Worm (Caenorhabditis elegans) whole organism, L4 larva: Measurements from ENCODE around the gene sri-24.

ENCODE experiments used
- D1046.2 ChIP-seq: fragments of 200-800 bp; sonication (Bioruptor generic); IDR thresholded peaks from 2 replicates; pipeline ENCODE4 v1.3.6; 2022; ENCODE audit warnings: missing genetic modification characterization, missing compliant biosample characterization
- F10B5.3 ChIP-seq: sonication (generic microtip); optimal IDR thresholded peaks from 2 replicates; lab custom pipeline; 2016; ENCODE audit warnings: mild to moderate bottlenecking, missing genetic modification characterization, missing compliant biosample characterization
- Y105C5A.15 ChIP-seq: fragments of 200-800 bp; sonication (Bioruptor generic); IDR thresholded peaks from 2 replicates; pipeline ENCODE4 v1.3.6; 2022; ENCODE audit warnings: missing genetic modification characterization, missing compliant biosample characterization
- Y48G9A.11 ChIP-seq: fragments of 200-800 bp; sonication (Bioruptor generic); IDR thresholded peaks from 2 replicates; pipeline ENCODE4 v1.3.6; 2022; ENCODE audit warnings: missing genetic modification reagents, missing genetic modification characterization, missing compliant biosample characterization
- ZK546.5 ChIP-seq, 2 experiments: sonication (generic microtip); optimal IDR thresholded peaks; 2 replicates each; lab custom pipeline; 2017; ENCODE audit warnings: missing biosample characterization in 2 of 2, missing genetic modification characterization in 2 of 2
- aha-1 ChIP-seq: fragments of 150-350 bp; peaks from one replicate; lab custom pipeline; 2014; ENCODE audit warnings: missing biosample characterization, missing genetic modification characterization
- ceh-20 ChIP-seq: fragments of 200-800 bp; sonication (Bioruptor generic); IDR thresholded peaks from 2 replicates; pipeline ENCODE4 v1.3.6; 2022; ENCODE audit warnings: missing genetic modification reagents, missing genetic modification characterization, missing compliant biosample characterization
- ceh-32 ChIP-seq: sonication (generic microtip); optimal IDR thresholded peaks from 2 replicates; lab custom pipeline; 2016; ENCODE audit warnings: mild to moderate bottlenecking, missing genetic modification characterization, missing compliant biosample characterization; ENCODE audit not compliant: poor library complexity
- cey-2 ChIP-seq: sonication (generic microtip); optimal IDR thresholded peaks from 3 replicates; lab custom pipeline; 2017; ENCODE audit warnings: missing genetic modification characterization, mild to moderate bottlenecking, missing compliant biosample characterization, antibody characterized with exemption, borderline replicate concordance; ENCODE audit not compliant: insufficient read depth
- daf-12 ChIP-seq: fragments of 150-350 bp; optimal IDR thresholded peaks from 2 replicates; lab custom pipeline; 2014; ENCODE audit warnings: missing biosample characterization, missing genetic modification reagents, missing genetic modification characterization
- daf-16 ChIP-seq, 3 experiments: sonication (generic microtip); optimal IDR thresholded peaks; 2 replicates each; lab custom pipeline; 2016 to 2017; ENCODE audit warnings: missing genetic modification characterization in 3 of 3, missing genetic modification reagents in 3 of 3, mild to moderate bottlenecking in 2 of 3, missing compliant biosample characterization in 2 of 3, missing biosample characterization in 1 of 3, moderate library complexity in 1 of 3
- daf-19 ChIP-seq: fragments of 200-800 bp; sonication (Bioruptor generic); conservative IDR thresholded peaks from 2 replicates; pipeline ENCODE4 v1.3.6; 2022; ENCODE audit warnings: missing genetic modification characterization, missing compliant biosample characterization
- dmd-6 ChIP-seq: fragments of 200-800 bp; sonication (Bioruptor generic); IDR thresholded peaks from 2 replicates; pipeline ENCODE4 v1.3.6; 2022; ENCODE audit warnings: missing genetic modification reagents, missing genetic modification characterization, missing compliant biosample characterization
- dmd-8 ChIP-seq: fragments of 200-800 bp; sonication (Bioruptor generic); IDR thresholded peaks from 2 replicates; pipeline ENCODE4 v1.3.6; 2022; ENCODE audit warnings: missing genetic modification characterization, missing compliant biosample characterization
- duxl-1 ChIP-seq: sonication (generic microtip); optimal IDR thresholded peaks from 2 replicates; lab custom pipeline; 2016; ENCODE audit warnings: mild to moderate bottlenecking, missing genetic modification characterization, moderate library complexity, missing compliant biosample characterization; ENCODE audit not compliant: poor library complexity
- dve-1 ChIP-seq: sonication (generic microtip); optimal IDR thresholded peaks from 2 replicates; lab custom pipeline; 2017; ENCODE audit warnings: antibody characterized with exemption, mild to moderate bottlenecking, missing genetic modification characterization, missing compliant biosample characterization; ENCODE audit not compliant: insufficient read depth
- fkh-10 ChIP-seq: fragments of 150-350 bp; optimal IDR thresholded peaks from 2 replicates; lab custom pipeline; 2014; ENCODE audit warnings: missing biosample characterization, missing genetic modification reagents, missing genetic modification characterization
- fos-1 ChIP-seq: fragments of 150-350 bp; optimal IDR thresholded peaks from 2 replicates; lab custom pipeline; 2014; ENCODE audit warnings: missing biosample characterization, missing genetic modification characterization
- hmg-1.1 ChIP-seq: fragments of 200-800 bp; sonication (Bioruptor generic); IDR thresholded peaks from 2 replicates; pipeline ENCODE4 v1.3.6; 2022; ENCODE audit warnings: missing genetic modification reagents, missing genetic modification characterization, missing compliant biosample characterization
- jun-1 ChIP-seq: fragments of 150-350 bp; optimal IDR thresholded peaks from 2 replicates; lab custom pipeline; 2014; ENCODE audit warnings: missing biosample characterization, missing genetic modification reagents, missing genetic modification characterization
- lin-15B ChIP-seq: fragments of 150-350 bp; sonication (generic microtip); optimal IDR thresholded peaks from 3 replicates; lab custom pipeline; 2014; ENCODE audit warnings: missing biosample characterization, missing genetic modification characterization
- lin-38 ChIP-seq: fragments of 200-800 bp; sonication (Bioruptor generic); IDR thresholded peaks from 2 replicates; pipeline ENCODE4 v1.3.6; 2022; ENCODE audit warnings: missing genetic modification reagents, missing genetic modification characterization, missing compliant biosample characterization
- lin-39 ChIP-seq: fragments of 150-350 bp; optimal IDR thresholded peaks from 2 replicates; lab custom pipeline; 2014; ENCODE audit warnings: missing biosample characterization, missing genetic modification reagents, missing genetic modification characterization
- lir-3 ChIP-seq: sonication (generic microtip); optimal IDR thresholded peaks from 2 replicates; lab custom pipeline; 2016; ENCODE audit warnings: mild to moderate bottlenecking, missing genetic modification characterization, missing compliant biosample characterization
- lsy-2 ChIP-seq, 2 experiments: fragments of 150-350 bp in 1 of 2; sonication (generic microtip) in 1 of 2; optimal IDR thresholded peaks; 2 replicates each; lab custom pipeline; 2014 to 2017; ENCODE audit warnings: missing biosample characterization in 2 of 2, missing genetic modification characterization in 2 of 2
- mdl-1 ChIP-seq, 2 experiments: fragments of 150-350 bp in 1 of 2; sonication (generic microtip) in 1 of 2; optimal IDR thresholded peaks; 2 replicates each; lab custom pipeline; 2014 to 2017; ENCODE audit warnings: missing biosample characterization in 2 of 2, missing genetic modification characterization in 2 of 2
- mdt-29 ChIP-seq: fragments of 200-800 bp; sonication (Bioruptor generic); IDR thresholded peaks from 2 replicates; pipeline ENCODE4 v1.3.6; 2022; ENCODE audit warnings: missing genetic modification reagents, missing genetic modification characterization, missing compliant biosample characterization
- mep-1 ChIP-seq: fragments of 150-350 bp; sonication (generic microtip); optimal IDR thresholded peaks from 3 replicates; lab custom pipeline; 2014; ENCODE audit warnings: missing biosample characterization, missing genetic modification characterization
- mes-2 ChIP-seq: sonication (generic microtip); optimal IDR thresholded peaks from 2 replicates; lab custom pipeline; 2016; ENCODE audit warnings: missing genotype, mild to moderate bottlenecking, missing genetic modification characterization, missing compliant biosample characterization; ENCODE audit not compliant: poor library complexity, severe bottlenecking
- nhr-10 ChIP-seq: fragments of 150-350 bp; optimal IDR thresholded peaks from 2 replicates; lab custom pipeline; 2014; ENCODE audit warnings: missing biosample characterization, missing genetic modification characterization
- nhr-237 ChIP-seq: sonication (generic microtip); optimal IDR thresholded peaks from 2 replicates; lab custom pipeline; 2017; ENCODE audit warnings: missing biosample characterization, missing genetic modification characterization
- nhr-25 ChIP-seq: sonication (generic microtip); optimal IDR thresholded peaks from 2 replicates; lab custom pipeline; 2017; ENCODE audit warnings: missing genetic modification characterization, mild to moderate bottlenecking, missing compliant biosample characterization, antibody characterized with exemption, moderate library complexity, borderline replicate concordance; ENCODE audit not compliant: insufficient read depth
- nhr-48 ChIP-seq: sonication (generic microtip); optimal IDR thresholded peaks from 2 replicates; lab custom pipeline; 2016; ENCODE audit warnings: mild to moderate bottlenecking, missing genetic modification characterization, missing compliant biosample characterization
- pqm-1 ChIP-seq: sonication (generic microtip); optimal IDR thresholded peaks from 2 replicates; lab custom pipeline; 2017; ENCODE audit warnings: missing biosample characterization, missing genetic modification characterization
- rbr-2 ChIP-seq: sonication (generic microtip); optimal IDR thresholded peaks from 2 replicates; lab custom pipeline; 2016; ENCODE audit warnings: missing genotype, missing genetic modification characterization, missing compliant biosample characterization
- snpc-4 ChIP-seq: fragments of 150-350 bp; optimal IDR thresholded peaks from 2 replicates; lab custom pipeline; 2014; ENCODE audit warnings: missing biosample characterization, missing genetic modification characterization
- spr-1 ChIP-seq: sonication (generic microtip); optimal IDR thresholded peaks from 2 replicates; lab custom pipeline; 2016; ENCODE audit warnings: mild to moderate bottlenecking, missing genetic modification characterization, missing compliant biosample characterization
- tag-97 ChIP-seq: fragments of 200-800 bp; sonication (Bioruptor generic); IDR thresholded peaks from 2 replicates; pipeline ENCODE4 v1.3.6; 2022; ENCODE audit warnings: missing genetic modification characterization, missing compliant biosample characterization
- unc-62 ChIP-seq, 3 experiments: fragments of 150-350 bp in 1 of 3; sonication (generic microtip); optimal IDR thresholded peaks in 2 of 3; peaks in 1 of 3; 1 replicate in 1 of 3; 2 replicates in 2 of 3; lab custom pipeline; 2014 to 2017; ENCODE audit warnings: missing biosample characterization in 3 of 3, missing genetic modification characterization in 3 of 3, missing genetic modification reagents in 3 of 3, missing genotype in 1 of 3
- zag-1 ChIP-seq: fragments of 150-350 bp; optimal IDR thresholded peaks from 2 replicates; lab custom pipeline; 2014; ENCODE audit warnings: missing biosample characterization, missing genetic modification characterization
- zfp-3 ChIP-seq: fragments of 200-800 bp; sonication (Bioruptor generic); conservative IDR thresholded peaks from 2 replicates; pipeline ENCODE4 v1.3.6; 2022; ENCODE audit warnings: missing genetic modification reagents, missing genetic modification characterization, missing compliant biosample characterization
- zip-2 ChIP-seq: fragments of 150-350 bp; optimal IDR thresholded peaks from 2 replicates; lab custom pipeline; 2014; ENCODE audit warnings: missing biosample characterization, missing genetic modification characterization

sri-24 gene

ce11 chrV:15186259-15186927 lies 25.6 kb upstream of the sri-24 start, which contains the start of gene Y75B12B.3 (continued):
- TF ChIP-seq zip-2 (tag; lab: Kevin White, UChicago) (no peak), daf-19 (no peak), lin-15B (tag; lab: Kevin White, UChicago) (no peak), fkh-10 (GFP tag; lab: Kevin White, UChicago) (no peak), lsy-2 (tag; optimal IDR thresholded peaks at IDR 0.05; lab: Kevin White, UChicago) (peak in 1 of 2 experiments; percentile 1), mdt-29 (0 out of 2 replicates have a peak, but pooled peaks have one; percentile 42), dmd-6 (no peak), cey-2 (tag; lab: Kevin White, UChicago) (no peak), Y105C5A.15 (GFP tag; lab: Robert Waterston, UW) (peak; percentile 2; the same call in 1 of the 2 replicates), Y48G9A.11 (peak; percentile 46; the same call in 1 of the 2 replicates), jun-1 (tag; lab: Kevin White, UChicago) (no peak), pqm-1 (no peak), daf-16 (GFP tag; optimal IDR thresholded peaks at IDR 0.05; lab: Kevin White, UChicago) (no peak), daf-16 (tag; optimal IDR thresholded peaks at IDR 0.05; lab: Kevin White, UChicago) (no peak), lin-39 (tag; lab: Kevin White, UChicago) (no peak), duxl-1 (tag; lab: Kevin White, UChicago) (no peak), rbr-2 (tag; lab: Kevin White, UChicago) (no peak), nhr-237 (tag; lab: Kevin White, UChicago) (no peak), nhr-48 (tag; lab: Kevin White, UChicago) (no peak), aha-1 (tag; lab: Kevin White, UChicago) (peak; percentile 75), dmd-8 (GFP tag; lab: Robert Waterston, UW) (0 out of 2 replicates have a peak, but pooled peaks have one; percentile 4)

- peak; percentile 62; the same call in 1 of the 2 replicates for TF ChIP-seq zfp-3 (GFP tag; lab: Robert Waterston, UW)
- TF ChIP-seq snpc-4 (tag; lab: Kevin White, UChicago): no peak
- peak; percentile 22 for TF ChIP-seq spr-1
- TF ChIP-seq lin-15B (tag; lab: Kevin White, UChicago): no peak
- TF ChIP-seq mes-2 (tag; lab: Kevin White, UChicago): peak; percentile 75
- TF ChIP-seq jun-1 (tag; lab: Kevin White, UChicago): no peak
- TF ChIP-seq fos-1 (tag; lab: Kevin White, UChicago): no peak
- no peak for TF ChIP-seq ZK546.5 (tag; optimal IDR thresholded peaks at IDR 0.05; lab: Kevin White, UChicago)
- TF ChIP-seq Y48G9A.11: no peak
- TF ChIP-seq cey-2 (tag; lab: Kevin White, UChicago): no peak
- TF ChIP-seq zag-1: no peak
- peak; percentile 37 for TF ChIP-seq fkh-10 (GFP tag; lab: Kevin White, UChicago)
- peak; percentile 92 for TF ChIP-seq aha-1 (tag; lab: Kevin White, UChicago)
- no peak for TF ChIP-seq lin-39 (tag; lab: Kevin White, UChicago)
- peak; percentile 77 for TF ChIP-seq mep-1 (tag; lab: Kevin White, UChicago)
- TF ChIP-seq dve-1 (tag; lab: Kevin White, UChicago): peak; percentile 93
- no peak for TF ChIP-seq unc-62 (GFP tag; optimal IDR thresholded peaks at IDR 0.05 in 1 of 2; lab: Kevin White, UChicago)
- TF ChIP-seq unc-62 (tag; optimal IDR thresholded peaks at IDR 0.05; lab: Kevin White, UChicago): no peak
- no peak for TF ChIP-seq daf-12 (tag; lab: Kevin White, UChicago)
- peak in 1 of 2 experiments; percentile 55 for TF ChIP-seq mdl-1 (tag; optimal IDR thresholded peaks at IDR 0.05; lab: Kevin White, UChicago)
- no peak for TF ChIP-seq lir-3 (tag; lab: Kevin White, UChicago)
- TF ChIP-seq nhr-10 (tag; lab: Kevin White, UChicago): no peak
- TF ChIP-seq F10B5.3 (tag; lab: Kevin White, UChicago): no peak
- peak in 1 of 2 experiments; percentile 75 for TF ChIP-seq lsy-2 (tag; optimal IDR thresholded peaks at IDR 0.05; lab: Kevin White, UChicago)
- peak; percentile 33 for TF ChIP-seq nhr-25 (tag; lab: Kevin White, UChicago)
- TF ChIP-seq tag-97 (GFP tag; lab: Robert Waterston, UW): no peak
- no peak for TF ChIP-seq ceh-32
- no peak for TF ChIP-seq D1046.2 (GFP tag; lab: Robert Waterston, UW)
- TF ChIP-seq nhr-48 (tag; lab: Kevin White, UChicago): peak; percentile 75
- peak; percentile 37 for TF ChIP-seq duxl-1 (tag; lab: Kevin White, UChicago)
- peak; percentile 88 for TF ChIP-seq lin-38
- TF ChIP-seq ceh-20 (GFP tag; lab: Robert Waterston, UW): no peak
- TF ChIP-seq hmg-1.1: no peak
Measured at ce11 chrV:15187083-15188057, 24.6 kb upstream of the sri-24 start, which contains the start of the genes cyn-7 and bath-36. TSS of gene cyn-7 (minus strand) at chrV:15187378. TSS of gene bath-36 (plus strand) at chrV:15187888.
